Fruit fly (Drosophila melanogaster): ENCODE results near the gene CG33688.

CG33688 gene

DNA sequence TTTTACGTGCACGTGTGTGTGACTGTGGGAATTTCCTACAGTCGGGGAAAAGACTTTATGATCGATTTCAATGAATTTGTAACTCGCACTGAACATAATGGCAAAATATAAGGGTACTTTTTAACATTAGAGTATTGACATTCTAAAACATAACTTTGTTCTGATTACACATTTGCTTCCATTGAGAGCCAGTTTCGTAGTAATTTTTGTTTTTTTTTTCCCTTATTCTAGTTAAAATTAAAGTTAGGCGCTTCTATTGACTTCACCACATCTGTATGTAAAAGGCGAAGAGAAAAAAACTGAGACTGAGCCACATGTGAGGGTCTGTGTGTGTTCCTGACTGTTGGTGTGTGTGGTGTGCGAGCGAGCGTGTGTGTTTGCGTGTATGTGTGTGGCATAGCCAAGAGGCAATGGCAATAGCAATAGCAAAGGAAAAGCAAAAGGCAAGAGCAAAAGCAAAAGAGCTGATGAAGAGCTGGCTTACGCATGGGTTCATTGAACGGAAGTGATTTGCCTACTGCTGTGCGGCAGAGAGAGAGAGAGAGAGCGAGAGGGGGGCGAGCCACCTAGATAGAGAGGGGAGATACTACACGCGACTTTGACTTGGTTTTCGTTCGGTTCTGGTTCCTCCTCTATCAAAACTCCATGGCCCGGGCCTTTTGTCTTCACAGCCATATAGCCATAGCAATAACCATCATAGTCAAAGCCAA is 37.0 kb upstream of the CG33688 start (continued):
- TF ChIP-seq Chrac-16 (GFP tag; optimal IDR thresholded peaks at IDR 0.05), result peak; percentile 62
- TF ChIP-seq B-H1 (GFP tag; IDR thresholded peaks at IDR 0.05), result peak; percentile 27; the same call in 1 of the 3 replicates
- TF ChIP-seq CG13287 (GFP tag; IDR thresholded peaks at IDR 0.05; ENCODE audit: partially characterized antibody), result peak; percentile 20; the same call in 1 of the 2 replicates
- TF ChIP-seq CG3726 (GFP tag; IDR thresholded peaks at IDR 0.05), result no peak
- no peak for TF ChIP-seq fd64A (GFP tag; optimal IDR thresholded peaks at IDR 0.05)
- TF ChIP-seq ATbp (GFP tag; optimal IDR thresholded peaks at IDR 0.05), result peak; percentile 42
- no peak for TF ChIP-seq Abd-B (GFP tag; optimal IDR thresholded peaks at IDR 0.05)
- peak; percentile 74 for TF ChIP-seq Dip3 (GFP tag; optimal IDR thresholded peaks at IDR 0.05)
- peak; percentile 72 for TF ChIP-seq Sox102F (GFP tag; optimal IDR thresholded peaks at IDR 0.05)
- no peak for TF ChIP-seq zen (tag; optimal IDR thresholded peaks at IDR 0.05)
- TF ChIP-seq CG5953 (GFP tag; IDR thresholded peaks at IDR 0.05), result no peak
- peak; percentile 43 to 62 for TF ChIP-seq Pdp1 (GFP tag; optimal IDR thresholded peaks at IDR 0.05)
- TF ChIP-seq maf-S (GFP tag; optimal IDR thresholded peaks at IDR 0.05), result peak; percentile 31
- TF ChIP-seq CG31388 (GFP tag; optimal IDR thresholded peaks at IDR 0.05), result no peak
- TF ChIP-seq CG16813 (GFP tag; IDR thresholded peaks at IDR 0.05; ENCODE audit: partially characterized antibody), result no peak
- peak; percentile 65 for TF ChIP-seq sug (tag; optimal IDR thresholded peaks at IDR 0.05)
- TF ChIP-seq ems (GFP tag; optimal IDR thresholded peaks at IDR 0.05), result no peak
- peak; percentile 33 for TF ChIP-seq oc (tag; optimal IDR thresholded peaks at IDR 0.05)
- peak; percentile 8 for TF ChIP-seq Hmx (GFP tag; optimal IDR thresholded peaks at IDR 0.05)
- peak; percentile 52 for TF ChIP-seq CG4730 (GFP tag; IDR thresholded peaks at IDR 0.05)
- TF ChIP-seq ro (GFP tag; IDR thresholded peaks at IDR 0.05), result no peak
- TF ChIP-seq CG17359 (tag; optimal IDR thresholded peaks at IDR 0.05), result peak; percentile 70
- TF ChIP-seq Mrtf (GFP tag; IDR thresholded peaks at IDR 0.05), result peak; percentile 33; the same call in 1 of the 3 replicates
- TF ChIP-seq Lpt (GFP tag; optimal IDR thresholded peaks at IDR 0.05), result no peak
- peak; percentile 62 for TF ChIP-seq D19B (GFP tag; optimal IDR thresholded peaks at IDR 0.05)
- no peak for TF ChIP-seq CG4617 (GFP tag; optimal IDR thresholded peaks at IDR 0.05; ENCODE audit: borderline replicate concordance)
- peak; percentile 51 for TF ChIP-seq CG12104 (GFP tag; optimal IDR thresholded peaks at IDR 0.05)
- TF ChIP-seq Dad (GFP tag; optimal IDR thresholded peaks at IDR 0.05), result peak; percentile 45
- peak; percentile 90 for TF ChIP-seq CG2120 (GFP tag; optimal IDR thresholded peaks at IDR 0.05)
- TF ChIP-seq CG10959 (GFP tag; IDR thresholded peaks at IDR 0.05), result no peak
- peak; percentile 56 for TF ChIP-seq Taf1 (GFP tag; IDR thresholded peaks at IDR 0.05)
- peak; percentile 71 for TF ChIP-seq CG10979 (tag; optimal IDR thresholded peaks at IDR 0.05)
- peak; percentile 48 for TF ChIP-seq CG18476 (GFP tag; optimal IDR thresholded peaks at IDR 0.05)
- TF ChIP-seq insv (GFP tag; optimal IDR thresholded peaks at IDR 0.05), result peak in 1 of 2 experiments; percentile 9
- no peak for TF ChIP-seq Dll (GFP tag; IDR thresholded peaks at IDR 0.05; ENCODE audit: partially characterized antibody)
- peak; percentile 84 for TF ChIP-seq PHDP (tag; optimal IDR thresholded peaks at IDR 0.05)
- no peak for TF ChIP-seq ara (GFP tag; IDR thresholded peaks at IDR 0.05)
- peak; percentile 12 for TF ChIP-seq NC2α (GFP tag; optimal IDR thresholded peaks at IDR 0.05)
- peak in 1 of 2 experiments; percentile 92 for TF ChIP-seq eve (GFP tag; optimal IDR thresholded peaks at IDR 0.05)
- peak; percentile 70 for TF ChIP-seq CG9932 (GFP tag; IDR thresholded peaks at IDR 0.05)
- TF ChIP-seq Lim3 (GFP tag; IDR thresholded peaks at IDR 0.05), result no peak
- no peak for TF ChIP-seq CG4360 (GFP tag; IDR thresholded peaks at IDR 0.05)
- no peak for TF ChIP-seq grn (GFP tag; optimal IDR thresholded peaks at IDR 0.05)
- peak; percentile 48 for TF ChIP-seq salm (tag; optimal IDR thresholded peaks at IDR 0.05)
- peak; percentile 32 for TF ChIP-seq CG12942 (GFP tag; optimal IDR thresholded peaks at IDR 0.05)
- TF ChIP-seq CG13775 (GFP tag; optimal IDR thresholded peaks at IDR 0.05), result peak; percentile 47
- TF ChIP-seq CG6272 (GFP tag; IDR thresholded peaks at IDR 0.05), result no peak
- no peak for TF ChIP-seq zen2 (GFP tag; IDR thresholded peaks at IDR 0.05; ENCODE audit: partially characterized antibody)
- peak; percentile 76 for TF ChIP-seq CG13624 (GFP tag; optimal IDR thresholded peaks at IDR 0.05)
- TF ChIP-seq crc (GFP tag; optimal IDR thresholded peaks at IDR 0.05), result peak; percentile 72

All from whole organism, embryonic.